Worm (Caenorhabditis elegans): ENCODE data around the gene C33F10.12.
A peak's percentile ranks its signal among the peaks of the same experiment; 100 is the strongest.
"Not testable (repeated sequence)": the region's sequence is repeated elsewhere in the genome, so short reads cannot be mapped to it uniquely, and the experiment has no call there.

The C33F10.12 gene

DNA sequence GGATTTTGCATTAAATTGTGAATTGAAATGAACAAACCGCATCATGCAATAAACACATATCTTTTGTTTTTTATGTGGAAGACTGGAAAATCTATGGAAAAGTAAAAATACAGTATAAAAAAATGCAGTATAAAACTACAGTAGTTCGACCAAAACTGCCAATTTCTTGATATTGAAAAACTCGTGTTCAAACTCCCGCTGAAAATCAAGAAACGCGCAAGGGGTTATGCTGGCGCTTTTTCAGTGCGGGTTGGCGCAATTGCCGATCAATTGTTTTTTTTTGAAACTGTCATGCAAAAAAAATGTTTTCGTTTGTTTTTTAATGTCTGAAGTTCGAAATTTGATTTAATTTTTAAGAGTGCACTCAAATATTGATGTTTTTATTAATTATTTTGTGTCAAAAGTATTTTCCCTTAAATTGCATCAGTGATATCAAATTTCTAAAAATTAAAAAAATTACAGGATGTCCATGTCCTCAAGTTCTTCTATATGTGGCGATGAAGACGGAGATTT, 14.1 kb upstream of the C33F10.12 start, which contains the start of gene dnj-9 (continued):
- TF ChIP-seq ceh-28 (tag; optimal IDR thresholded peaks at IDR 0.05) (peak; percentile 84), pha-4 (tag; optimal IDR thresholded peaks at IDR 0.05) (peak; percentile 97), ztf-11 (tag; optimal IDR thresholded peaks at IDR 0.05) (no peak), nhr-43 (tag; optimal IDR thresholded peaks at IDR 0.05; ENCODE audit: poor library complexity, severe bottlenecking) (peak; percentile 95), hmg-11 (tag; optimal IDR thresholded peaks at IDR 0.05) (peak; percentile 75), ceh-82 (tag; optimal IDR thresholded peaks at IDR 0.05) (peak; percentile 31), lin-15B (tag; optimal IDR thresholded peaks at IDR 0.05) (peak; percentile 91), elt-2 (tag; optimal IDR thresholded peaks at IDR 0.05) (peak; percentile 91), nhr-11 (tag; optimal IDR thresholded peaks at IDR 0.05) (peak; percentile 58), tbx-2 (tag; optimal IDR thresholded peaks at IDR 0.05) (peak; percentile 94), elt-3 (tag; optimal IDR thresholded peaks at IDR 0.05) (no peak), unc-39 (tag; optimal IDR thresholded peaks at IDR 0.05) (no peak), nhr-237 (tag; optimal IDR thresholded peaks at IDR 0.05) (no peak), snpc-4 (tag; optimal IDR thresholded peaks at IDR 0.05) (peak; percentile 92), egl-5 (tag; optimal IDR thresholded peaks at IDR 0.05) (peak; percentile 84)

DNA sequence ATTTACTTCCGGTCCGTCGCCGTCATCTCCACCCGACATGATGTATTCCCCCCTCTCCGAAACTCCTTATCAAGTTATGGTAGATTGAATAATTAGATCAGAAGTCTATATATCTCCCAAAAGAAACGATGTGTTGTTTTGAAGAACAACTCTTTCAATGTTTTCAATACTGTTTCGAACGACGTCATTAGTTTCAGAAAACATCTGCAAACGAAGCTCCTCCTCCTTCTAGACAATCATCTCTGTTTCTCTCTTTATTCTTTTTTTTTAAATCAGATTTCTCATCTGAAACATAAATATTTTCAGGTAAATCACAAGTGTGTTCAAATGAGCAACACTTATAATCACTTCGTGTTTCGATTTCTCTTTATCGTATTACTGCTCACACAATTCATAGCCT, 12.3 kb upstream of the C33F10.12 start, which contains the start of gene T23B7.3:
TSS of gene T23B7.3 (plus strand) at position 301 of the 400 bp plus-strand sequence.
- TF ChIP-seq nhr-25 (tag; optimal IDR thresholded peaks at IDR 0.05) (no peak), tbx-2 (tag; optimal IDR thresholded peaks at IDR 0.05) (no peak), egl-27 (tag; optimal IDR thresholded peaks at IDR 0.05) (no peak), ceh-28 (tag; optimal IDR thresholded peaks at IDR 0.05) (no peak), snpc-4 (tag; optimal IDR thresholded peaks at IDR 0.05) (no peak), nfya-1 (tag; optimal IDR thresholded peaks at IDR 0.05; ENCODE audit: insufficient read depth) (no peak), nhr-12 (tag; optimal IDR thresholded peaks at IDR 0.05) (no peak), elt-1 (tag; optimal IDR thresholded peaks at IDR 0.05) (no peak), pha-4 (tag; optimal IDR thresholded peaks at IDR 0.05) (no peak)

DNA sequence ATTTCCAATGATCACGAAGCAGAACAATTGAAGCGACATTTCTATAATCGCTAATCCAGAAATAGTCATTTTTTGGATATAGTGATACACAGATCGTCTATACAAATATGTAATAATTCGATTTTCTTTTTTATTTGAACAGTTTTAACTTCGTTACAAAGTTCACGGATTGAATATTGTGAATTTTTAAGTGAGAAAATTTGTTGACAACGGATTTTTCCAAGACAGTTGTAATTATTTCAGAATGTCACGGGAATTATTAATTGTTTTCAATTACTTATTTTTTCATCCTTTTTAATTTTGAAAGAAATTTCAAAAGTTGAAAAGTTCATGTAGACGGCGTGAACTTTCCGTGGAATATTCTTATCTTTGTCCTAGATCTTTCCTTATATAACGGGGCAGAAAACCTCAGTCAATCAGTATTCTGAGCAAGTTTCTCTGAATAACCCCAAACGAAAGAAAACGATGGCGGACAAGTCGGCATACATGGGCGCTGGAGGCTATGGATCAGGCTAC, 4.6 kb upstream of the C33F10.12 start, which contains the start of the genes T23B7.2 and nspd-4:
TSS of gene T23B7.2 (minus strand) at position 101 of the 516 bp plus-strand sequence.
TSS of gene nspd-4 (plus strand) at position 466 of the 516 bp plus-strand sequence.
- TF ChIP-seq sea-2 (GFP tag; optimal IDR thresholded peaks at IDR 0.05); pha-4 (tag; optimal IDR thresholded peaks at IDR 0.05); ceh-9 (tag; optimal IDR thresholded peaks at IDR 0.05): not testable (repeated sequence)

DNA sequence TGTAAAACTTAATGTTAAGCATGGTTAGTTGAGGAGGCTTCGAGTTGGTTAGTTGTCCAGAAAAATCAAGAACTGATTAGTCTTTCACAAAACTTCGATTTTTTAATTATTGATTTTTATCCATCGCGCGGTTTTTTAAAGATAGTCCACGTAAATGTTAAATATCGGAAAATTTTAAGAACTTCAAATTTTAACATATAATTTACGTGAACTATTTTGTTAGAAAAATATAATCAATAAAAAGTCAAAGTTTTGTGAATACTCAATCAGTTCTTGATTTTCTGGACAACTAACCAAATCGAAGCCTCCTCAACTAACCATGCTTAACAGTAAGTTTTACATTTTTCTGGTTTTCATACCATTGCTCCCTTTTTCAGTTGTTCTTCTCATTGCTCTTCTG, 2.8 kb downstream of the C33F10.12 start, which contains the start of the genes C33F10.11 and C33F10.1:
TSS of gene C33F10.11 (minus strand) at position 101 of the 400 bp plus-strand sequence.
TSS of gene C33F10.1 (plus strand) at position 263 of the 400 bp plus-strand sequence.
- TF ChIP-seq nhr-12 (tag; optimal IDR thresholded peaks at IDR 0.05) (no peak), nhr-43 (tag; optimal IDR thresholded peaks at IDR 0.05; ENCODE audit: poor library complexity, severe bottlenecking) (no peak), tbx-2 (tag; optimal IDR thresholded peaks at IDR 0.05) (no peak), ztf-4 (tag; optimal IDR thresholded peaks at IDR 0.05) (no peak), fkh-10 (GFP tag; optimal IDR thresholded peaks at IDR 0.05) (no peak), ceh-28 (tag; optimal IDR thresholded peaks at IDR 0.05) (no peak), unc-62 (GFP tag; optimal IDR thresholded peaks at IDR 0.05) (no peak), eor-1 (tag; optimal IDR thresholded peaks at IDR 0.05) (no peak)

DNA sequence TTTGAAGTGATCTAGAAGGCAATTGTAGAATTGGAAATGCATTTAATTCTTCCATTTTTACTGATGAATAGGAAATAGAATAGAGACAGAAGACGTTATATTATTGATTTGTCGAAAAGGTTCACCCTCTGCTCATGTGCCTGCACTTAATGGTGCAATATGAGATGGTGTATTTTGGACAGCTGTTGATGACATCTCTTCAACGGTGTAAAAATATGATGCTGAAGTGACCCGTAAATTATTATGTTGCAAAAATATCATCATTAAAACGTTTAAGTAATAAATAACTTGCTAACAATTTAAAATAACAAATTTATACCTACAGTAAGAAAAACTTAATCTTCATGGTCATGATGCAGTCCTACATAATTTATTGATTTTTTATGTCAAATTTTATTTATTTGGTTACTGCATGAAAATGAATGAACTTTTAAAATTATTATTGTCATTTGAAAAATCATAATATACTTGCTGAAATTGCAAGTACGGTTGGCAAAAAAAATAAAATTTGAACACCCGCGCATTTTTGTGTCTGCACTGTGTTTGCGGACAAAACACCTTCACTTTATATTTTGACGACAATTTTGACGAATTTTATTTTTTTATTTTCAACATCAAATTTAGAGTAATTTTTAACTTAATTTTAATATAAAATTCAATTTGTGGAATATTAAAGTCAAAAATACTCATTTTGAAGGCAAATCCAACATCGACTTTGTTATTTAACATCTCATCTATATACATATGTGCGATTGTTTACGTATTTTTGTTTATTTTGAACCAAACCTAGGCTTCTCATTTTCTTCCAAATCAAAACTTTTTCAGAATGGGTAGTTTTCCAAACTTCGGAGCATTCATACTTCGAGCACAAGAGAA, 9.6 kb downstream of the C33F10.12 start, which contains the start of the genes fbxb-88 and tbck-1:
TSS of gene fbxb-88 (minus strand) at position 151 of the 876 bp plus-strand sequence.
TSS of gene tbck-1 (plus strand) at position 826 of the 876 bp plus-strand sequence.
- TF ChIP-seq nhr-23 (tag; optimal IDR thresholded peaks at IDR 0.05): no peak
- TF ChIP-seq hmg-11 (tag; optimal IDR thresholded peaks at IDR 0.05): no peak
- peak; percentile 5 for TF ChIP-seq ceh-28 (tag; optimal IDR thresholded peaks at IDR 0.05)
- TF ChIP-seq lin-15B (tag; optimal IDR thresholded peaks at IDR 0.05): peak; percentile 40
- TF ChIP-seq nfya-1 (tag; optimal IDR thresholded peaks at IDR 0.05; ENCODE audit: insufficient read depth): peak; percentile 63
- TF ChIP-seq aly-2 (tag; optimal IDR thresholded peaks at IDR 0.05): no peak
